Fruit fly (Drosophila melanogaster) whole organism, embryonic: ENCODE measurements around the gene Mad.

Source experiments
- Abd-B ChIP-seq: fragments of 200-800 bp; sonication (Bioruptor generic); optimal IDR thresholded peaks from 2 replicates; lab custom pipeline; 2018; ENCODE audit warnings: missing biosample characterization, mild to moderate bottlenecking, missing genetic modification characterization, moderate library complexity
- Bdp1 ChIP-seq: fragments of 200-800 bp; sonication (Bioruptor generic); optimal IDR thresholded peaks from 3 replicates; lab custom pipeline; 2016; ENCODE audit warnings: missing biosample characterization, missing genetic modification characterization
- Blimp-1 ChIP-seq: fragments of 200-800 bp; sonication (Bioruptor generic); optimal IDR thresholded peaks from 3 replicates; lab custom pipeline; 2018; ENCODE audit warnings: missing biosample characterization, missing genetic modification characterization, mild to moderate bottlenecking, moderate library complexity, missing genetic modification reagents
- CG11456 ChIP-seq: fragments of 200-800 bp; sonication (Bioruptor generic); IDR thresholded peaks from 3 replicates; pipeline ENCODE4 v1.3.6; 2022; ENCODE audit warnings: missing biosample characterization, missing genetic modification characterization
- CG12219 ChIP-seq: fragments of 200-800 bp; sonication (Bioruptor generic); optimal IDR thresholded peaks from 3 replicates; lab custom pipeline; 2018; ENCODE audit warnings: missing biosample characterization, mild to moderate bottlenecking, missing genetic modification characterization
- CG1233 ChIP-seq: fragments of 200-800 bp; sonication (Bioruptor generic); optimal IDR thresholded peaks from 4 replicates; lab custom pipeline; 2018; ENCODE audit warnings: missing biosample characterization, mild to moderate bottlenecking, missing genetic modification characterization
- CG12391 ChIP-seq: fragments of 200-800 bp; sonication (Bioruptor generic); optimal IDR thresholded peaks from 3 replicates; lab custom pipeline; 2018; ENCODE audit warnings: missing biosample characterization, mild to moderate bottlenecking, missing genetic modification characterization, moderate library complexity
- CG14014 ChIP-seq: fragments of 200-800 bp; sonication (Bioruptor generic); IDR thresholded peaks from 2 replicates; pipeline ENCODE4 v1.3.6; 2022; ENCODE audit warnings: missing biosample characterization, missing genetic modification characterization
- CG14441 ChIP-seq: fragments of 200-800 bp; sonication (Bioruptor generic); IDR thresholded peaks from 2 replicates; pipeline ENCODE4 v1.3.6; 2022; ENCODE audit warnings: missing biosample characterization, missing genetic modification characterization
- CG16815 ChIP-seq: fragments of 200-800 bp; sonication (Bioruptor generic); optimal IDR thresholded peaks from 3 replicates; lab custom pipeline; 2017; ENCODE audit warnings: missing biosample characterization, mild to moderate bottlenecking, missing genetic modification characterization
- CG17612 ChIP-seq: fragments of 200-800 bp; sonication (Bioruptor generic); IDR thresholded peaks from 2 replicates; pipeline ENCODE4 v1.3.6; 2022; ENCODE audit warnings: missing biosample characterization, missing genetic modification characterization
- CG2199 ChIP-seq: fragments of 200-800 bp; sonication (Bioruptor generic); IDR thresholded peaks from 3 replicates; pipeline ENCODE4 v1.3.6; 2022; ENCODE audit warnings: missing biosample characterization, missing genetic modification characterization
- CG2712 ChIP-seq: fragments of 200-800 bp; optimal IDR thresholded peaks from 3 replicates; lab custom pipeline; 2019; ENCODE audit warnings: missing biosample characterization, mild to moderate bottlenecking, missing genetic modification characterization, moderate library complexity
- CG32767 ChIP-seq: fragments of 200-800 bp; sonication (Bioruptor generic); IDR thresholded peaks from 2 replicates; pipeline ENCODE4 v1.3.6; 2022; ENCODE audit warnings: missing biosample characterization, missing genetic modification characterization
- CG34376 ChIP-seq: fragments of 200-800 bp; sonication (Bioruptor generic); optimal IDR thresholded peaks from 2 replicates; lab custom pipeline; 2018; ENCODE audit warnings: missing biosample characterization, mild to moderate bottlenecking, missing genetic modification characterization
- CG3838 ChIP-seq: fragments of 200-800 bp; sonication (Bioruptor generic); optimal IDR thresholded peaks from 3 replicates; lab custom pipeline; 2016; ENCODE audit warnings: missing biosample characterization, missing genetic modification characterization
- CG8089 ChIP-seq: fragments of 200-800 bp; sonication (Bioruptor generic); optimal IDR thresholded peaks from 3 replicates; lab custom pipeline; 2016; ENCODE audit warnings: missing biosample characterization, missing genetic modification characterization
- CG8290 ChIP-seq, 3 experiments: fragments of 200-800 bp; sonication (Bioruptor generic); optimal IDR thresholded peaks; 2 replicates each; lab custom pipeline; 2016 to 2019; ENCODE audit warnings: missing biosample characterization in 3 of 3, missing genetic modification characterization in 3 of 3, mild to moderate bottlenecking in 2 of 3, moderate library complexity in 1 of 3
- CG9215 ChIP-seq: fragments of 200-800 bp; sonication (Bioruptor generic); IDR thresholded peaks from 2 replicates; pipeline ENCODE4 v1.3.6; 2022; ENCODE audit warnings: missing biosample characterization, missing genetic modification characterization
- CG9437 ChIP-seq: fragments of 200-800 bp; sonication (Bioruptor generic); optimal IDR thresholded peaks from 2 replicates; lab custom pipeline; 2018; ENCODE audit warnings: missing biosample characterization, mild to moderate bottlenecking, missing genetic modification characterization
- CG9876 ChIP-seq: fragments of 200-800 bp; sonication (Bioruptor generic); optimal IDR thresholded peaks from 2 replicates; lab custom pipeline; 2016; ENCODE audit warnings: missing biosample characterization, missing genetic modification characterization
- Chrac-16 ChIP-seq: fragments of 200-800 bp; sonication (Bioruptor generic); optimal IDR thresholded peaks from 3 replicates; lab custom pipeline; 2016; ENCODE audit warnings: missing biosample characterization, missing genetic modification characterization
- D19B ChIP-seq: fragments of 200-800 bp; sonication (Bioruptor generic); optimal IDR thresholded peaks from 2 replicates; lab custom pipeline; 2017; ENCODE audit warnings: missing biosample characterization, mild to moderate bottlenecking, missing genetic modification characterization
- E2f2 ChIP-seq: fragments of 200-800 bp; sonication (Bioruptor generic); IDR thresholded peaks from 2 replicates; pipeline ENCODE4 v1.3.6; 2022; ENCODE audit warnings: missing biosample characterization, missing genetic modification characterization
- Fer3 ChIP-seq: fragments of 200-800 bp; sonication (Bioruptor generic); optimal IDR thresholded peaks from 2 replicates; lab custom pipeline; 2018; ENCODE audit warnings: missing biosample characterization, mild to moderate bottlenecking, missing genetic modification characterization, moderate library complexity
- Gsc ChIP-seq: fragments of 200-800 bp; sonication (Bioruptor generic); IDR thresholded peaks from 2 replicates; pipeline ENCODE4 v1.3.6; 2022; ENCODE audit warnings: missing biosample characterization, missing genetic modification characterization
- Gug ChIP-seq: fragments of 200-800 bp; sonication (Bioruptor generic); IDR thresholded peaks from 4 replicates; pipeline ENCODE4 v1.3.6; 2022; ENCODE audit warnings: missing biosample characterization, missing genetic modification characterization
- HLH4C ChIP-seq: fragments of 200-800 bp; sonication (Bioruptor generic); IDR thresholded peaks from 3 replicates; pipeline ENCODE4 v1.3.6; 2022; ENCODE audit warnings: missing biosample characterization, missing genetic modification characterization; ENCODE audit not compliant: partially characterized antibody
- Hr3 ChIP-seq: fragments of 200-800 bp; sonication (Bioruptor generic); optimal IDR thresholded peaks from 3 replicates; lab custom pipeline; 2016; ENCODE audit warnings: missing biosample characterization, missing genetic modification characterization
- Hsf ChIP-seq: fragments of 200-800 bp; sonication (Bioruptor generic); optimal IDR thresholded peaks from 3 replicates; lab custom pipeline; 2016; ENCODE audit warnings: missing biosample characterization, missing genetic modification characterization
- Pdp1 ChIP-seq, 2 experiments: fragments of 200-800 bp; sonication (Bioruptor generic); optimal IDR thresholded peaks; 3 replicates each; lab custom pipeline; 2016; ENCODE audit warnings: missing biosample characterization in 2 of 2, missing genetic modification characterization in 2 of 2, mild to moderate bottlenecking in 1 of 2, moderate library complexity in 1 of 2
- Poxn ChIP-seq: fragments of 200-800 bp; sonication (Bioruptor generic); IDR thresholded peaks from 2 replicates; pipeline ENCODE4 v1.3.6; 2022; ENCODE audit warnings: missing biosample characterization, missing genetic modification characterization
- Sin3A ChIP-seq: fragments of >200 bp; optimal IDR thresholded peaks from 2 replicates; lab custom pipeline; 2018
- YL-1 ChIP-seq: fragments of 200-800 bp; sonication (Bioruptor generic); optimal IDR thresholded peaks from 3 replicates; lab custom pipeline; 2017; ENCODE audit warnings: missing biosample characterization, mild to moderate bottlenecking, missing genetic modification characterization
- cad ChIP-seq: fragments of >200 bp; optimal IDR thresholded peaks from 2 replicates; lab custom pipeline; 2017; ENCODE audit warnings: missing biosample characterization, missing genetic modification characterization
- chn ChIP-seq: fragments of 200-800 bp; sonication (Bioruptor generic); optimal IDR thresholded peaks from 2 replicates; lab custom pipeline; 2016; ENCODE audit warnings: missing biosample characterization, missing genetic modification characterization
- crol ChIP-seq: fragments of 200-800 bp; sonication (Bioruptor generic); IDR thresholded peaks from 2 replicates; pipeline ENCODE4 v1.3.6; 2022; ENCODE audit warnings: missing biosample characterization, missing genetic modification characterization
- cwo ChIP-seq: fragments of 200-800 bp; sonication (Bioruptor generic); optimal IDR thresholded peaks from 3 replicates; lab custom pipeline; 2017; ENCODE audit warnings: missing biosample characterization, missing genetic modification characterization, mild to moderate bottlenecking, moderate library complexity, missing genetic modification reagents
- dm ChIP-seq: fragments of 200-800 bp; sonication (Bioruptor generic); optimal IDR thresholded peaks from 3 replicates; lab custom pipeline; 2016; ENCODE audit warnings: missing biosample characterization, missing genetic modification characterization
- dysf ChIP-seq: fragments of 200-800 bp; sonication (Bioruptor generic); IDR thresholded peaks from 3 replicates; pipeline ENCODE4 v1.3.6; 2022; ENCODE audit warnings: missing biosample characterization, missing genetic modification characterization
- exex ChIP-seq: fragments of 200-800 bp; sonication (Bioruptor generic); optimal IDR thresholded peaks from 4 replicates; lab custom pipeline; 2018; ENCODE audit warnings: missing biosample characterization, mild to moderate bottlenecking, missing genetic modification characterization, moderate library complexity
- jumu ChIP-seq: fragments of 200-800 bp; sonication (Bioruptor generic); optimal IDR thresholded peaks from 3 replicates; lab custom pipeline; 2016; ENCODE audit warnings: missing biosample characterization, missing genetic modification characterization
- lov ChIP-seq, 2 experiments: fragments of 200-800 bp in 1 of 2; fragments of >200 bp in 1 of 2; sonication (Bioruptor generic) in 1 of 2; IDR thresholded peaks in 1 of 2; optimal IDR thresholded peaks in 1 of 2; 2 replicates in 1 of 2; 3 replicates in 1 of 2; pipeline versions ENCODE4 v1.3.6 to Lab custom; 2017 to 2022; ENCODE audit warnings: missing biosample characterization in 1 of 2, missing genetic modification characterization in 1 of 2
- mam ChIP-seq: fragments of 200-800 bp; sonication (Bioruptor generic); optimal IDR thresholded peaks from 3 replicates; lab custom pipeline; 2016; ENCODE audit warnings: missing biosample characterization, missing genetic modification characterization
- mirr ChIP-seq: fragments of 200-800 bp; sonication (Bioruptor generic); optimal IDR thresholded peaks from 3 replicates; lab custom pipeline; 2018; ENCODE audit warnings: missing biosample characterization, mild to moderate bottlenecking, missing genetic modification characterization
- phol ChIP-seq: fragments of 200-800 bp; sonication (Bioruptor generic); optimal IDR thresholded peaks from 3 replicates; lab custom pipeline; 2018; ENCODE audit warnings: missing biosample characterization, mild to moderate bottlenecking, missing genetic modification characterization, moderate library complexity
- schlank ChIP-seq: fragments of 200-800 bp; sonication (Bioruptor generic); optimal IDR thresholded peaks from 2 replicates; lab custom pipeline; 2018; ENCODE audit warnings: missing biosample characterization, mild to moderate bottlenecking, missing genetic modification characterization
- sna ChIP-seq: fragments of 200-800 bp; sonication (Bioruptor generic); IDR thresholded peaks from 2 replicates; pipeline ENCODE4 v1.3.6; 2022; ENCODE audit warnings: missing biosample characterization, missing genetic modification characterization; ENCODE audit not compliant: partially characterized antibody
- toy ChIP-seq: fragments of 200-800 bp; sonication (Bioruptor generic); IDR thresholded peaks from 2 replicates; pipeline ENCODE4 v1.3.6; 2022; ENCODE audit warnings: missing biosample characterization, missing genetic modification characterization
- trem ChIP-seq: fragments of 200-800 bp; optimal IDR thresholded peaks from 3 replicates; lab custom pipeline; 2019; ENCODE audit warnings: missing biosample characterization, mild to moderate bottlenecking, missing genetic modification characterization, moderate library complexity

The Mad gene

dm6 chr2L:3165022-3165647, 5.7 kb upstream of the Mad start:
- no peak for TF ChIP-seq CG8290 (GFP tag; optimal IDR thresholded peaks at IDR 0.05; lab: Kevin White, UChicago)
- no peak for TF ChIP-seq CG8290 (tag; optimal IDR thresholded peaks at IDR 0.05; lab: Kevin White, UChicago)
- TF ChIP-seq CG2712 (tag; lab: Kevin White, UChicago), result no peak
- no peak for TF ChIP-seq dysf (GFP tag; lab: Robert Waterston, UW)
- no peak for TF ChIP-seq CG16815 (GFP tag; lab: Kevin White, UChicago)
- no peak for TF ChIP-seq chn (GFP tag; lab: Kevin White, UChicago)
- peak; percentile 24 for TF ChIP-seq mirr
- no peak for TF ChIP-seq CG32767
- peak in 1 of 2 experiments; percentile 97 for TF ChIP-seq Pdp1 (GFP tag; optimal IDR thresholded peaks at IDR 0.05; lab: Kevin White, UChicago)
- TF ChIP-seq CG9437 (GFP tag; lab: Kevin White, UChicago), result no peak
- no peak for TF ChIP-seq phol (tag; lab: Kevin White, UChicago)
- TF ChIP-seq Chrac-16, result no peak
- no peak for TF ChIP-seq dm
- TF ChIP-seq Poxn (GFP tag; lab: Robert Waterston, UW), result no peak
- no peak for TF ChIP-seq Fer3 (tag; lab: Kevin White, UChicago)
- TF ChIP-seq CG3838 (GFP tag; lab: Kevin White, UChicago), result no peak
- TF ChIP-seq CG11456, result no peak
- TF ChIP-seq lov (optimal IDR thresholded peaks at IDR 0.05; lab: Kevin White, UChicago), result no peak
- 0 out of 3 replicates have a peak, but pooled peaks have one; percentile 22 for TF ChIP-seq lov (GFP tag; IDR thresholded peaks at IDR 0.05; lab: Robert Waterston, UW)
- no peak for TF ChIP-seq Blimp-1 (GFP tag; lab: Kevin White, UChicago)
- no peak for TF ChIP-seq CG14441
- no peak for TF ChIP-seq CG17612 (GFP tag; lab: Robert Waterston, UW)
- TF ChIP-seq Hsf (GFP tag; lab: Kevin White, UChicago), result no peak
- no peak for TF ChIP-seq Sin3A
- no peak for TF ChIP-seq YL-1
- no peak for TF ChIP-seq jumu
- TF ChIP-seq HLH4C (GFP tag; lab: Robert Waterston, UW), result no peak
- TF ChIP-seq cwo, result no peak
- TF ChIP-seq CG9215 (GFP tag; lab: Robert Waterston, UW), result no peak
- 0 out of 3 replicates have a peak, but pooled peaks have one; percentile 28 for TF ChIP-seq CG2199 (GFP tag; lab: Robert Waterston, UW)
- no peak for TF ChIP-seq CG14014 (GFP tag; lab: Robert Waterston, UW)
- no peak for TF ChIP-seq Gug (GFP tag; lab: Robert Waterston, UW)
- no peak for TF ChIP-seq cad (GFP tag; lab: Kevin White, UChicago)
- no peak for TF ChIP-seq CG12219
- peak; percentile 55; the same call in 1 of the 2 replicates for TF ChIP-seq crol (GFP tag; lab: Robert Waterston, UW)
- TF ChIP-seq Hr3 (GFP tag; lab: Kevin White, UChicago), result no peak
- no peak for TF ChIP-seq sna (GFP tag; lab: Robert Waterston, UW)
- no peak for TF ChIP-seq schlank (tag; lab: Kevin White, UChicago)
- no peak for TF ChIP-seq E2f2 (GFP tag; lab: Robert Waterston, UW)
- TF ChIP-seq Bdp1, result no peak
- TF ChIP-seq D19B, result no peak
- no peak for TF ChIP-seq Abd-B (GFP tag; lab: Kevin White, UChicago)
- TF ChIP-seq CG8089 (GFP tag; lab: Kevin White, UChicago), result no peak
- TF ChIP-seq CG34376 (GFP tag; lab: Kevin White, UChicago), result peak; percentile 47
- TF ChIP-seq CG12391 (tag; lab: Kevin White, UChicago), result no peak
- TF ChIP-seq toy (GFP tag; lab: Robert Waterston, UW), result no peak
- no peak for TF ChIP-seq trem (tag; lab: Kevin White, UChicago)
- no peak for TF ChIP-seq mam (GFP tag; lab: Kevin White, UChicago)
- TF ChIP-seq exex (tag; lab: Kevin White, UChicago), result peak; percentile 70
- TF ChIP-seq CG1233 (GFP tag; lab: Kevin White, UChicago), result no peak
- TF ChIP-seq Gsc (GFP tag; lab: Robert Waterston, UW), result no peak
- no peak for TF ChIP-seq CG9876 (GFP tag; lab: Kevin White, UChicago)
